Worm (Caenorhabditis elegans): Measurements from ENCODE around the gene rps-24.

rps-24 gene

ce11 chrIV:343279-343678 is 42.4 kb upstream of the rps-24 start:
- TF ChIP-seq ceh-82 (tag; optimal IDR thresholded peaks at IDR 0.05) (no peak), fkh-2 (tag; optimal IDR thresholded peaks at IDR 0.05) (no peak), jun-1 (tag; optimal IDR thresholded peaks at IDR 0.05) (no peak), elt-1 (tag; optimal IDR thresholded peaks at IDR 0.05) (no peak)

ce11 chrIV:364983-365382 is 20.7 kb upstream of the rps-24 start:
- TF ChIP-seq aly-2 (tag; optimal IDR thresholded peaks at IDR 0.05): no peak
- TF ChIP-seq nhr-28 (tag; optimal IDR thresholded peaks at IDR 0.05): no peak
- TF ChIP-seq elt-1 (tag; optimal IDR thresholded peaks at IDR 0.05): no peak
- no peak for TF ChIP-seq hmg-11 (tag; optimal IDR thresholded peaks at IDR 0.05)
- TF ChIP-seq jun-1 (tag; optimal IDR thresholded peaks at IDR 0.05): no peak
- TF ChIP-seq ama-1 (optimal IDR thresholded peaks at IDR 0.05): no peak
- no peak for TF ChIP-seq lin-15B (tag; optimal IDR thresholded peaks at IDR 0.05)
- TF ChIP-seq R02D3.7 (tag; optimal IDR thresholded peaks at IDR 0.05): no peak
- TF ChIP-seq fos-1 (tag; optimal IDR thresholded peaks at IDR 0.05): no peak
- no peak for TF ChIP-seq pha-4 (tag; optimal IDR thresholded peaks at IDR 0.05)
- no peak for TF ChIP-seq elt-3 (tag; optimal IDR thresholded peaks at IDR 0.05)
- TF ChIP-seq mdl-1 (tag; optimal IDR thresholded peaks at IDR 0.05): no peak
- no peak for TF ChIP-seq pqm-1 (tag; optimal IDR thresholded peaks at IDR 0.05)
- TF ChIP-seq ZK546.5 (tag; optimal IDR thresholded peaks at IDR 0.05): no peak

ce11 chrIV:366406-366805 is 19.3 kb upstream of the rps-24 start:
- TF ChIP-seq ceh-16 (tag; optimal IDR thresholded peaks at IDR 0.05) (no peak), egl-5 (tag; optimal IDR thresholded peaks at IDR 0.05) (peak; percentile 39), hmg-11 (tag; optimal IDR thresholded peaks at IDR 0.05) (peak; percentile 45), fkh-10 (GFP tag; optimal IDR thresholded peaks at IDR 0.05) (peak; percentile 17), ceh-82 (tag; optimal IDR thresholded peaks at IDR 0.05) (no peak), jun-1 (tag; optimal IDR thresholded peaks at IDR 0.05) (no peak), ztf-4 (tag; optimal IDR thresholded peaks at IDR 0.05) (no peak), lin-39 (tag; optimal IDR thresholded peaks at IDR 0.05) (peak; percentile 8), lsy-12 (tag; optimal IDR thresholded peaks at IDR 0.05) (no peak), fos-1 (tag; optimal IDR thresholded peaks at IDR 0.05) (no peak), nfya-1 (tag; optimal IDR thresholded peaks at IDR 0.05; ENCODE audit: insufficient read depth) (peak; percentile 37), nhr-23 (tag; optimal IDR thresholded peaks at IDR 0.05) (peak; percentile 42), nhr-25 (tag; optimal IDR thresholded peaks at IDR 0.05) (peak; percentile 48), lin-15B (tag; optimal IDR thresholded peaks at IDR 0.05) (peak; percentile 6)

- no peak for TF ChIP-seq unc-62 (GFP tag; optimal IDR thresholded peaks at IDR 0.05)
- TF ChIP-seq egl-5 (tag; optimal IDR thresholded peaks at IDR 0.05): peak; percentile 39
- TF ChIP-seq nhr-25 (tag; optimal IDR thresholded peaks at IDR 0.05): no peak
- peak; percentile 34 for TF ChIP-seq lin-15B (tag; optimal IDR thresholded peaks at IDR 0.05)
- TF ChIP-seq egl-27 (tag; optimal IDR thresholded peaks at IDR 0.05): no peak
These were observed 13.4 kb upstream of the rps-24 start for ce11 chrIV:372146-372789.

ce11 chrIV:373963-374362 is 11.7 kb upstream of the rps-24 start:
- TF ChIP-seq nhr-28 (tag; optimal IDR thresholded peaks at IDR 0.05) (no peak), nhr-43 (tag; optimal IDR thresholded peaks at IDR 0.05; ENCODE audit: poor library complexity, severe bottlenecking) (no peak), ceh-9 (tag; optimal IDR thresholded peaks at IDR 0.05) (no peak), elt-3 (tag; optimal IDR thresholded peaks at IDR 0.05) (no peak), ztf-4 (tag; optimal IDR thresholded peaks at IDR 0.05) (no peak), pqm-1 (tag; optimal IDR thresholded peaks at IDR 0.05) (no peak), zag-1 (tag; optimal IDR thresholded peaks at IDR 0.05) (no peak), daf-12 (tag; optimal IDR thresholded peaks at IDR 0.05) (no peak), aly-2 (tag; optimal IDR thresholded peaks at IDR 0.05) (no peak), R02D3.7 (tag; optimal IDR thresholded peaks at IDR 0.05) (no peak), ceh-16 (tag; optimal IDR thresholded peaks at IDR 0.05) (no peak), unc-62 (GFP tag; optimal IDR thresholded peaks at IDR 0.05) (no peak), elt-2 (tag; optimal IDR thresholded peaks at IDR 0.05) (no peak), ztf-11 (tag; optimal IDR thresholded peaks at IDR 0.05) (no peak), lin-15B (tag; optimal IDR thresholded peaks at IDR 0.05) (no peak)
